Worm (Caenorhabditis elegans) whole organism, L3 larva: ENCODE measurements around the gene skpo-2.

Experiments used
- R02D3.7 ChIP-seq: fragments of 150-350 bp; optimal IDR thresholded peaks from 2 replicates; lab custom pipeline; 2014; ENCODE audit warnings: missing biosample characterization, missing genetic modification characterization
- ZK546.5 ChIP-seq: sonication (generic microtip); optimal IDR thresholded peaks from 2 replicates; lab custom pipeline; 2017; ENCODE audit warnings: missing biosample characterization, missing genetic modification characterization
- ama-1 ChIP-seq: fragments of 150-350 bp; optimal IDR thresholded peaks from 2 replicates; lab custom pipeline; 2018
- ceh-16 ChIP-seq: sonication (generic microtip); optimal IDR thresholded peaks from 2 replicates; lab custom pipeline; 2017; ENCODE audit warnings: missing biosample characterization, missing genetic modification characterization
- ceh-9 ChIP-seq: sonication (generic microtip); optimal IDR thresholded peaks from 2 replicates; lab custom pipeline; 2018; ENCODE audit warnings: missing biosample characterization, missing genetic modification characterization
- daf-12 ChIP-seq: fragments of 150-350 bp; optimal IDR thresholded peaks from 2 replicates; lab custom pipeline; 2014; ENCODE audit warnings: missing biosample characterization, missing genetic modification reagents, missing genetic modification characterization
- egl-5 ChIP-seq: fragments of 150-350 bp; optimal IDR thresholded peaks from 2 replicates; lab custom pipeline; 2017; ENCODE audit warnings: missing biosample characterization, missing genetic modification reagents, missing genetic modification characterization, inconsistent platforms
- elt-1 ChIP-seq: fragments of 150-350 bp; optimal IDR thresholded peaks from 2 replicates; lab custom pipeline; 2014; ENCODE audit warnings: missing biosample characterization, missing genetic modification characterization
- eor-1 ChIP-seq, 2 experiments: fragments of 150-350 bp; optimal IDR thresholded peaks; 2 replicates each; lab custom pipeline; 2014 to 2018; ENCODE audit warnings: missing biosample characterization in 2 of 2, missing genetic modification characterization in 2 of 2
- fkh-10 ChIP-seq: sonication (generic microtip); optimal IDR thresholded peaks from 2 replicates; lab custom pipeline; 2017; ENCODE audit warnings: missing biosample characterization, missing genetic modification reagents, missing genetic modification characterization
- fkh-2 ChIP-seq: fragments of 150-350 bp; optimal IDR thresholded peaks from 2 replicates; lab custom pipeline; 2014; ENCODE audit warnings: missing biosample characterization, missing genetic modification reagents, missing genetic modification characterization
- fos-1 ChIP-seq: fragments of 150-350 bp; optimal IDR thresholded peaks from 2 replicates; lab custom pipeline; 2014; ENCODE audit warnings: missing biosample characterization, missing genetic modification characterization
- hmg-11 ChIP-seq: sonication (generic microtip); optimal IDR thresholded peaks from 2 replicates; lab custom pipeline; 2016; ENCODE audit warnings: missing genetic modification characterization, missing compliant biosample characterization
- lin-15B ChIP-seq: fragments of 150-350 bp; optimal IDR thresholded peaks from 2 replicates; lab custom pipeline; 2014; ENCODE audit warnings: missing biosample characterization, missing genetic modification characterization
- lin-39 ChIP-seq: fragments of 150-350 bp; optimal IDR thresholded peaks from 2 replicates; lab custom pipeline; 2018; ENCODE audit warnings: missing biosample characterization, missing genetic modification reagents, missing genetic modification characterization
- mdl-1 ChIP-seq: fragments of 150-350 bp; optimal IDR thresholded peaks from 2 replicates; lab custom pipeline; 2014; ENCODE audit warnings: missing biosample characterization, missing genetic modification characterization
- mml-1 ChIP-seq: fragments of 150-350 bp; sonication (generic microtip); optimal IDR thresholded peaks from 3 replicates; lab custom pipeline; 2014; ENCODE audit warnings: missing biosample characterization, missing genetic modification characterization
- nfya-1 ChIP-seq: sonication (generic microtip); optimal IDR thresholded peaks from 2 replicates; lab custom pipeline; 2017; ENCODE audit warnings: missing genetic modification characterization, mild to moderate bottlenecking, missing compliant biosample characterization, antibody characterized with exemption, moderate library complexity; ENCODE audit not compliant: insufficient read depth
- nhr-11 ChIP-seq: fragments of 150-350 bp; optimal IDR thresholded peaks from 2 replicates; lab custom pipeline; 2014; ENCODE audit warnings: missing biosample characterization, missing genetic modification characterization
- nhr-12 ChIP-seq: fragments of 150-350 bp; optimal IDR thresholded peaks from 2 replicates; lab custom pipeline; 2014; ENCODE audit warnings: missing biosample characterization, missing genetic modification characterization
- nhr-237 ChIP-seq: fragments of 150-350 bp; optimal IDR thresholded peaks from 2 replicates; lab custom pipeline; 2014; ENCODE audit warnings: missing biosample characterization, missing genetic modification characterization
- nhr-25 ChIP-seq: sonication (generic microtip); optimal IDR thresholded peaks from 2 replicates; lab custom pipeline; 2017; ENCODE audit warnings: missing biosample characterization, missing genetic modification characterization
- nhr-43 ChIP-seq: sonication (generic microtip); optimal IDR thresholded peaks from 2 replicates; lab custom pipeline; 2016; ENCODE audit warnings: mild to moderate bottlenecking, missing genetic modification characterization, missing compliant biosample characterization; ENCODE audit not compliant: poor library complexity, severe bottlenecking
- nhr-67 ChIP-seq: fragments of 150-350 bp; optimal IDR thresholded peaks from 2 replicates; lab custom pipeline; 2014; ENCODE audit warnings: missing biosample characterization, missing genetic modification characterization
- pha-4 ChIP-seq: fragments of 150-350 bp; optimal IDR thresholded peaks from 2 replicates; lab custom pipeline; 2014; ENCODE audit warnings: missing biosample characterization, missing genetic modification reagents, missing genetic modification characterization
- sea-2 ChIP-seq: fragments of 150-350 bp; sonication (generic microtip); optimal IDR thresholded peaks from 4 replicates; lab custom pipeline; 2014; ENCODE audit warnings: missing biosample characterization, missing genetic modification reagents, missing genetic modification characterization
- skn-1 ChIP-seq: fragments of 150-350 bp; optimal IDR thresholded peaks from 2 replicates; lab custom pipeline; 2014; ENCODE audit warnings: missing biosample characterization, missing genetic modification characterization
- snpc-4 ChIP-seq: fragments of 150-350 bp; optimal IDR thresholded peaks from 2 replicates; lab custom pipeline; 2014; ENCODE audit warnings: missing biosample characterization, missing genetic modification characterization
- tbx-2 ChIP-seq: sonication (generic microtip); optimal IDR thresholded peaks from 2 replicates; lab custom pipeline; 2016; ENCODE audit warnings: mild to moderate bottlenecking, missing genetic modification characterization, missing compliant biosample characterization
- unc-62 ChIP-seq: fragments of 150-350 bp; sonication (generic microtip); optimal IDR thresholded peaks from 4 replicates; lab custom pipeline; 2014; ENCODE audit warnings: missing biosample characterization, missing genetic modification reagents, missing genetic modification characterization
- zag-1 ChIP-seq: fragments of 150-350 bp; optimal IDR thresholded peaks from 2 replicates; lab custom pipeline; 2014; ENCODE audit warnings: missing biosample characterization, missing genetic modification characterization
- ztf-4 ChIP-seq: fragments of 150-350 bp; optimal IDR thresholded peaks from 2 replicates; lab custom pipeline; 2014; ENCODE audit warnings: missing biosample characterization, missing genetic modification characterization

Gene skpo-2

DNA sequence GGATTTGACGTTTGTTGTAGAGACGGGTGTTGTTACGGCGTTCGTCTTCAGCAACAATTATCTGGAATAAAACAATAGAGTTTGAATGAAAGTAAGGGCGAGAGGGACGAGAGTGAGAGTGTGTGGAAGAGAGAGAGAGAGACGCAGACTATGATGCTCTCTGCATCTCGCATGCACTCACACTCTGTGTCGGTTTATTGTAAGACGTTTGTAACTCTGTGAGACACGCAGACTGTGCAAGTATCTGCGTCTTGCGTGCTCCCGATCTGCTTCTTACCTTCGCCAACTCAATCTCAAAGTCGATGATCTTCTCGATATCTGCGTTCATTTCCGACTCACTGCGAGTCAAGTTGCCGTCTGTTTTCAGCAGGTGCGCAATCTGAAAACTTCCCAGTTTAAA lies 13.4 kb downstream of the skpo-2 start:
- TF ChIP-seq nhr-11 (no peak), ztf-4 (tag; lab: Kevin White, UChicago) (no peak), snpc-4 (tag; lab: Kevin White, UChicago) (no peak), R02D3.7 (tag; lab: Kevin White, UChicago) (no peak), nhr-43 (no peak), unc-62 (no peak), mdl-1 (tag; lab: Kevin White, UChicago) (no peak)

DNA sequence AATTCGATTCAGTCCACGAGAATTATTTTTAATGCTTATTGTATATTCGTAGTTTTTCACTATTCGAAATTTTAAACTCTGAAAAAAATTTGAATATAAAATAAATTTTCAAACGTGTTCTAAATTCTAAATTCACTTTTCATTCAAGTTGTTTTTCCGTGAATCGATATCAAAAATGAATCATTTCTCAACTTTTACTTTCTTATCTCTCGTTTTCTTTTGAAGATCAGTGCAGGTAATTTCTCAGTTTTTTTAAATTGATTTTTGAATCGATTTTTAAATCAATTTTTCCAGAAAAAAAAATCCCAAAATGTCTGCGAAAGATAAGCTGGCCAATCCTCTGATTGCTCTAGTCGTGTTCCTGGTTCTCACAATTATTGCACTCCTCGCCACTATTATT lies 19.8 kb downstream of the skpo-2 start, which contains the start of gene nep-6:
nep-6 (plus strand) TSS at position 301 of the 400 bp plus-strand sequence.
- TF ChIP-seq hmg-11 (tag; lab: Kevin White, UChicago): no peak
- no peak for TF ChIP-seq ceh-9 (tag; lab: Kevin White, UChicago)
- TF ChIP-seq mdl-1 (tag; lab: Kevin White, UChicago): no peak

DNA sequence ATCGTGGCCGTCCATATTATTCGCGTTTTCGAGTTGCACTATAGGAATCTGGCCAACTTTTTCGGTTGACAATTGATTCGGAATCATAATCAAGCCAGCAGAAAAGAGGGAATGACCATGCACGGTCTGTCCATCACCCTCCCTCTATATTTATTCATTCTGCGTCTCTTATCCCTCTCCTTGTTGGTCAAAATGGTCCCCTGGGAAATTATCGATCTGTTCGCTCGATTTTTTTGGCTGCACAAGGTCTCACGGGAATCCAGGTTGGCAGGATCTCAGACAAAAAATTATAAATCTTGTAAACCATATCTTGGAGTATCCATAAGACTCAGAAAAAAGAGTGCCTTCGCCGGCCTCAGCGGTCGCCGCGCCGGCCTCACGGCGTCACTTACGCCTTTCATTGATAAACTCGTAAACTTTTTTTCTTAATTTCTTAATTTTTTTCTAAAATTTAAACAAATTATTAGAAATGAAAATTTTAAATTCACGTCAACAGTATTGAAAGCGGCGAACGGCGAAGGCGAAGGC lies 21.9 kb downstream of the skpo-2 start, which contains the start of the genes F18A12.7 and F18A12.2:
F18A12.7 (minus strand) TSS at position 101 of the 528 bp plus-strand sequence.
F18A12.2 (plus strand) TSS at position 478 of the 528 bp plus-strand sequence.
- TF ChIP-seq egl-5 (tag; lab: Kevin White, UChicago) (no peak), lin-39 (no peak), ceh-16 (tag; lab: Kevin White, UChicago) (no peak), ceh-9 (tag; lab: Kevin White, UChicago) (no peak), ZK546.5 (tag; lab: Kevin White, UChicago) (no peak), fos-1 (tag; lab: Kevin White, UChicago) (no peak), skn-1 (tag; lab: Kevin White, UChicago) (no peak), nhr-12 (tag; lab: Kevin White, UChicago) (no peak), nhr-25 (tag; lab: Kevin White, UChicago) (no peak), nhr-11 (no peak), pha-4 (tag; lab: Kevin White, UChicago) (no peak), fkh-10 (no peak), zag-1 (tag; lab: Kevin White, UChicago) (no peak)

DNA sequence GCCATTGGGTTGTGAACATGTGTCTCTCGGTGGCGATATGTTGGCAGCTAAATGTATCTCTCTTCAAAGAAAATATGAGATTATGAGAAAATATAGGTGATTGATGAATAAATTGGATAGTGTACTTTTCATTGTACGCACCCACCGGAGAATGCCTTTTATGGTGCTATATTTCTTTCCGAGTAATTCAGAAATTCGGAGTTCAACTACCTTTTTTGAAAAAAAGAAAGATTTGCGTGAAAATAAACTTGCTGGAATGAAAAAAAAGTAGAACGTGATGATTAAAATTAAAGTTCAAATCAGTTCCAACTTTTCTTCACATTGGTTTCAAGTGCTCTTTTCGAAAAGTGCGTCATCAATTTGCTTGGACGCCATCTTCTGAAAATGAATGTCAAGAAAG lies 32.8 kb downstream of the skpo-2 start, which contains the start of gene nep-8:
nep-8 (plus strand) TSS at position 301 of the 400 bp plus-strand sequence.
- TF ChIP-seq nhr-67 (no peak), fos-1 (tag; lab: Kevin White, UChicago) (no peak), snpc-4 (tag; lab: Kevin White, UChicago) (no peak), sea-2 (no peak), eor-1 (tag; optimal IDR thresholded peaks at IDR 0.05; lab: Kevin White, UChicago) (no peak), mml-1 (no peak), ceh-9 (tag; lab: Kevin White, UChicago) (no peak), ceh-16 (tag; lab: Kevin White, UChicago) (no peak), nfya-1 (tag; lab: Kevin White, UChicago) (no peak), elt-1 (tag; lab: Kevin White, UChicago) (no peak), fkh-2 (tag; lab: Kevin White, UChicago) (no peak), lin-15B (tag; lab: Kevin White, UChicago) (no peak), tbx-2 (tag; lab: Kevin White, UChicago) (no peak), nhr-237 (tag; lab: Kevin White, UChicago) (no peak), R02D3.7 (tag; lab: Kevin White, UChicago) (no peak)

DNA sequence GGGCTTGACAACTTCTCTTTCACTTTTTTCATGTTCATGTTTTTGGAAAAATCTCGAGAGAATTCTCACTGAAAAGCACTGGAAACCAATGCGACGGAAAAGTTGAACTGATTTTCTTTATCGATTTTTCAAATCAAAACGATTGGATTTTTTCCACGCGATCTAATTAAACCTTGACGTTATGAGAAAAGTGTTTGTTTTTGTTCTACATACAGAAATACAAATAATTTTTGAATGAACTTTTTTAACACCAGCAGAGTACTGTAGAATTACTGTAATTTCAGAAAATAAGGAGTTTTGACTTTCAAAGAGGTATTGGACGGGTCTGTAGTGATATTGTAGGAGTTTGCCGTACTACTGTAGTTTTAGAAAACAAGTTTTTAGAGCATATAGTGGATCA lies 33.5 kb downstream of the skpo-2 start, which contains the start of gene nep-10:
nep-10 (minus strand) TSS at position 101 of the 400 bp plus-strand sequence.
- TF ChIP-seq elt-1 (tag; lab: Kevin White, UChicago): no peak
- TF ChIP-seq, all 47 proteins: peak for 0

DNA sequence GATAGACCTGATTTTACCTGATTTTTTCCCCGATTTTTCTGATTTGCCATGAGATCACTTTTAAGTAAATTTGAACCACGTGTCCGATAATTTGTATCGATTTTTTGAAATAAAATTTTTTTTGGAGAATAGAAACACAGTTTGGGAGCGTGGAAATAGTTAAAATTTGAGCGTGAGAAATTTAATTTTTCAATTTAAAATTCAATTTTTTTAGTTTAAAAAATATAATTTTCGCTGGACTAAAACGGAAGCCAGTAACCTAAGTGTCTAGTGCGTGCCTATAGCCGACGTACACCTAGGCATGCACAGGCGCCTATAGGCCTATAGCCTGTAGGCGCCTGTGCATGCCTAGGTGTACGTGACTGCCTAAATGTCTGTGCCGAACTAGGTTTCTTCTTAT lies 37.1 kb downstream of the skpo-2 start, which contains the start of gene nep-9:
nep-9 (minus strand) TSS at position 101 of the 400 bp plus-strand sequence.
- no peak for TF ChIP-seq ama-1
- no peak for TF ChIP-seq daf-12
